Fruit fly (Drosophila melanogaster) S2 (cell line): ENCODE measurements around the gene Arl1.

Experiments used
- CG8478 ChIP-seq: fragments of >200 bp; optimal IDR thresholded peaks from 2 replicates; lab custom pipeline; 2018
- CTCF ChIP-seq, 2 experiments: fragments of >200 bp; optimal IDR thresholded peaks; 2 replicates each; lab custom pipeline; 2018

DNA sequence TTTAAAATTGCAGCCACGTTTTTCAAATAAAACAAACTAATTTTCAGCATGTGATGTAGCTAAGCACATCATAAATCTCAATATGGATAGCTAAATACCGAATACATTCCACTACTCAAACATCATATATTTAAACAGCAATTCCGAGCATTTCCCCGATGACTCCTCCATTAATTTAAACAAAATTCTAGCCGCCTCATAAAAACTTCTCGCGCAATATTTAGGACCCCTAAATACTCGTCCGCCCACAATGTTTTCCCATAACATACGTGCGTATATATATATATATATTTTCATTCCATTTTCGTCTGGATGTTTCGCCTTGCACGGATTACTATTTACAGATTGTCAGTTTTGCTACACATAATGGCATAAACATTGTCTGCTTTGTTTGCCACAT lies 13.1 kb downstream of the Arl1 start:
- no peak for TF ChIP-seq CG8478
- TF ChIP-seq CTCF (optimal IDR thresholded peaks at IDR 0.05; lab: Kevin White, UChicago), result no peak
